Fruit fly (Drosophila melanogaster) whole organism, adult: Measurements from ENCODE around the gene InR.

ENCODE experiments used
- CG11617 ChIP-seq: fragments of 200-800 bp; sonication (Bioruptor generic); optimal IDR thresholded peaks from 2 replicates; lab custom pipeline; 2017; ENCODE audit warnings: mild to moderate bottlenecking, missing biosample characterization, missing genetic modification reagents, missing genetic modification characterization
- CG12768 ChIP-seq: fragments of 200-800 bp; sonication (Bioruptor generic); optimal IDR thresholded peaks from 2 replicates; lab custom pipeline; 2017; ENCODE audit warnings: missing biosample characterization, missing genetic modification characterization, mild to moderate bottlenecking, moderate library complexity, missing genetic modification reagents
- CG14711 ChIP-seq: fragments of 200-800 bp; sonication (Bioruptor generic); optimal IDR thresholded peaks from 2 replicates; lab custom pipeline; 2018; ENCODE audit warnings: missing biosample characterization, mild to moderate bottlenecking, missing genetic modification characterization, moderate library complexity
- CG1620 ChIP-seq: fragments of 200-800 bp; sonication (Bioruptor generic); optimal IDR thresholded peaks from 2 replicates; lab custom pipeline; 2016; ENCODE audit warnings: missing biosample characterization, missing genetic modification characterization
- CG33017 ChIP-seq: fragments of 200-800 bp; sonication (Bioruptor generic); optimal IDR thresholded peaks from 2 replicates; lab custom pipeline; 2018; ENCODE audit warnings: missing biosample characterization, mild to moderate bottlenecking, missing genetic modification characterization, moderate library complexity
- CG5204 ChIP-seq: fragments of 200-800 bp; sonication (Bioruptor generic); optimal IDR thresholded peaks from 2 replicates; lab custom pipeline; 2016; ENCODE audit warnings: missing biosample characterization, missing genetic modification characterization
- CG7045 ChIP-seq: fragments of 200-800 bp; sonication (Bioruptor generic); optimal IDR thresholded peaks from 2 replicates; lab custom pipeline; 2017; ENCODE audit warnings: missing biosample characterization, mild to moderate bottlenecking, missing genetic modification characterization
- CG7101 ChIP-seq: fragments of 200-800 bp; sonication (Bioruptor generic); optimal IDR thresholded peaks from 2 replicates; lab custom pipeline; 2018; ENCODE audit warnings: missing biosample characterization, mild to moderate bottlenecking, missing genetic modification characterization, moderate library complexity
- Clk ChIP-seq: fragments of 200-800 bp; sonication (Bioruptor generic); optimal IDR thresholded peaks from 2 replicates; lab custom pipeline; 2017; ENCODE audit warnings: missing biosample characterization, missing genetic modification characterization
- Crg-1 ChIP-seq: fragments of 200-800 bp; sonication (Bioruptor generic); optimal IDR thresholded peaks from 2 replicates; lab custom pipeline; 2016; ENCODE audit warnings: missing biosample characterization, missing genetic modification characterization
- Hr96 ChIP-seq: fragments of 200-800 bp; sonication (Bioruptor generic); optimal IDR thresholded peaks from 2 replicates; lab custom pipeline; 2016; ENCODE audit warnings: missing biosample characterization, missing genetic modification characterization
- Mnt ChIP-seq: fragments of 200-800 bp; sonication (Bioruptor generic); optimal IDR thresholded peaks from 2 replicates; lab custom pipeline; 2016; ENCODE audit warnings: missing biosample characterization, mild to moderate bottlenecking, missing genetic modification characterization
- bab1 ChIP-seq: fragments of 200-800 bp; sonication (Bioruptor generic); optimal IDR thresholded peaks from 3 replicates; lab custom pipeline; 2019; ENCODE audit warnings: missing biosample characterization, mild to moderate bottlenecking, missing genetic modification characterization, moderate library complexity
- cic ChIP-seq: fragments of 200-800 bp; sonication (Bioruptor generic); optimal IDR thresholded peaks from 2 replicates; lab custom pipeline; 2017; ENCODE audit warnings: missing biosample characterization, mild to moderate bottlenecking, missing genetic modification characterization, moderate library complexity
- cnc ChIP-seq, 2 experiments: fragments of >200 bp; optimal IDR thresholded peaks; 2 replicates each; lab custom pipeline; 2017
- kay ChIP-seq: fragments of 200-800 bp; sonication (Bioruptor generic); peaks from one replicate; lab custom pipeline; 2016; ENCODE audit warnings: missing biosample characterization, missing genetic modification characterization, borderline replicate concordance
- ovo ChIP-seq: fragments of 200-800 bp; sonication (Bioruptor generic); optimal IDR thresholded peaks from 2 replicates; lab custom pipeline; 2016; ENCODE audit warnings: missing biosample characterization, missing genetic modification characterization
- pad ChIP-seq: fragments of 200-800 bp; sonication (Bioruptor generic); optimal IDR thresholded peaks from 3 replicates; lab custom pipeline; 2017; ENCODE audit warnings: missing biosample characterization, missing genetic modification characterization, mild to moderate bottlenecking, moderate library complexity, missing genetic modification reagents
- tj ChIP-seq: fragments of 200-800 bp; sonication (Bioruptor generic); optimal IDR thresholded peaks from 3 replicates; lab custom pipeline; 2017; ENCODE audit warnings: missing biosample characterization, mild to moderate bottlenecking, missing genetic modification characterization, moderate library complexity
- toe ChIP-seq: fragments of 200-800 bp; sonication (Bioruptor generic); optimal IDR thresholded peaks from 2 replicates; lab custom pipeline; 2016; ENCODE audit warnings: missing biosample characterization, missing genetic modification characterization

The InR gene

DNA sequence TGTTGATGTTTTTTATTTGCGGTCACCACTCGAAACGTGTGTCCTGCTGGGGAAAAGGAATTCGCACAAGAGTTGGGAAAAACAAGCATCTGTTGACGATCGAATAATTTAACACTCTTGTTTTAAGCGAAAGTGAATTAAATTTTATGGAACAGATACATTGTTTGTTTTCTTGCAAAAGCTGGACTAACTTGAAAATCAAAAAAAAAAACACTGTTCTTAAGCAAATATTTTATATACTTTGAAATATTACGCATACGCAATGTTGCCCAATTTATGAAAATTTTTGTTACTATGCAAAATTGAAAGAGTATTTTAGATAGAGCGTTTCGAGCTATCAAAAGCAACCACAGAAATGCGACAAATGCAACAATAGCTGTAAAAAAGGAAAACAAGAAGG is 29.3 kb upstream of the InR start:
- TF ChIP-seq CG14711 (tag; lab: Kevin White, UChicago) (no peak), CG33017 (tag; lab: Kevin White, UChicago) (no peak), CG7101 (tag; lab: Kevin White, UChicago) (no peak), toe (no peak)

DNA sequence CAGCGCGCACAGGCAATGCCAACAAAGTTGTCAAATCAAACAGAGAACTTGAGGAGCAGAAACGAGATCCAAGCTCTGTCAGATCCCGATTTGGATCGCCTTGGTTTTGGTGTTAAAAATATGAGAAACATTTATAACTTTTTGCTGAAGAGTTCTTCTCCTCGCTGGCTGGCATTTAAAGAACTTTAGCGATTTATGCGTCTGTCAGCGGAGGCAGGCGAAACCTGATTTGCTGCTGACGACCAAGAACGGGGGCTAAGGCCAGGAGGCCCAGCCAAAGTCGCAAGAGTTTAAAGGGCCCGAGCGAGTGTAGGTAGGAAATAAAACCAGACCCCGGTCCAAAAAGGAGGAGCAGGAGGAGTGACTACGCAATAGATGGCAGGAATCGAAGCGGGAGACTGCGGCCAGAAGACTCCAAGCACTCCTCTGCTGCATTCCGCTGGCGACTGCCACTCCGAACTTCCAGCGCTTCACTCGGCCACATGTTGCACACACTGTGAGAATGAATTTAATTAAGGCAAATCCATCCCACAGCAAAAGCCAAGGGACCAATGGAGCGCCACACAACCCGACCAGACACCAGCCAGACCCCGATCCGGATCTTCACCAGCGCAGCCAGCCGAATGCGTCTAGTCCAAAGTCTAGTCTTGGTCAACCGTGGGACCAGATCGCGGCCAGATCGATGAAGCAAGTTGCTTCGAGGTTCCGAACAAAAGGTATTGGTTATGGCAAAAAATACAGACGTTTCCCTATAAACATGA is 27.0 kb upstream of the InR start:
- TF ChIP-seq Crg-1 (GFP tag; lab: Kevin White, UChicago): no peak
- TF ChIP-seq Clk (GFP tag; lab: Kevin White, UChicago): no peak
- TF ChIP-seq pad: no peak
- no peak for TF ChIP-seq cnc (optimal IDR thresholded peaks at IDR 0.05; lab: Kevin White, UChicago)
- TF ChIP-seq bab1 (GFP tag; lab: Kevin White, UChicago): no peak
- TF ChIP-seq CG7045 (GFP tag; lab: Kevin White, UChicago): no peak
- no peak for TF ChIP-seq tj
- TF ChIP-seq CG33017 (tag; lab: Kevin White, UChicago): no peak
- TF ChIP-seq toe: no peak
- no peak for TF ChIP-seq ovo
- no peak for TF ChIP-seq cic (GFP tag; lab: Kevin White, UChicago)
- no peak for TF ChIP-seq CG11617
- no peak for TF ChIP-seq CG7101 (tag; lab: Kevin White, UChicago)
- no peak for TF ChIP-seq CG5204 (GFP tag; lab: Kevin White, UChicago)
- TF ChIP-seq kay: no peak
- TF ChIP-seq CG12768 (GFP tag; lab: Kevin White, UChicago): no peak
- TF ChIP-seq Hr96 (GFP tag; lab: Kevin White, UChicago): no peak
- no peak for TF ChIP-seq Mnt (GFP tag; lab: Kevin White, UChicago)
- TF ChIP-seq CG1620 (GFP tag; lab: Kevin White, UChicago): no peak

DNA sequence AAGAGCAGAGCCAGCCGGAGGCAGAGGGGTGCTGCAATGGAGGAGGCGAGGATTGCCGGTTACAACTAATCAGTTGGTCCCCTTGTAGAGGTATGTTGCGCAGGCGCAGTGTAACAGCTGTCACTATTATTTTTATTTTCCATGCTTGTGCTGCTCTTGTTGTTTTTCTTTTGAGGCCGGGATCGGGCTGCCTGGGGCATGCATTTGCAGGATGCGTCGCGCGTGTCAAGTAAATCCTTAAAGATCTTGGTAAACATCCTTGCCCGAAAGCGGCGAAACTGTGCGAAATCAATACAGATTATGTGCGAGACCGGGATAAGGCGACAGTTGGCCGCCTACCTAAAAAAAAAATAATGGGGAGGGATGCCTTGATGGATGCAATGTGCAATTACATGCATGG is 25.1 kb upstream of the InR start:
- no peak for TF ChIP-seq CG7045 (GFP tag; lab: Kevin White, UChicago)
- TF ChIP-seq bab1 (GFP tag; lab: Kevin White, UChicago): no peak
- TF ChIP-seq cnc (optimal IDR thresholded peaks at IDR 0.05; lab: Kevin White, UChicago): no peak
- TF ChIP-seq ovo: no peak
- TF ChIP-seq CG1620 (GFP tag; lab: Kevin White, UChicago): no peak

DNA sequence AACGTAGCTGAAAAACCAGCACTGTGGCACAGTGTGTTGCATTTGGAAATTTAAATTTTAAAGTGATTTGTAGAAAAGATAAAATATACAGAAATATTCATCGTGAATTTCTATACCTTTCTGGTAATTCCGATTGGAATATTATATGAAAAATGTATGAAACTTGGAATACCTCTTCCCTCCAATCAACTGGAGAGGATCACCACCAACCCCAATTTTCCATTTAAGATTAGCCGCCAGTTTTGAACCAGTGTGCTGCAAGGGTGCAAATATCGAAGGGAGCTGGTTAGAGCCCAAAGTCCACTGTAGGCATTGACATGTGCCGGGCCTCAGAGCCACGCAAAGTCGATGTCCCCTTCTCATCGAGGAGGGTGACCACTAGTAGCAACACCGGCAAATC is 24.1 kb upstream of the InR start:
- no peak for TF ChIP-seq Crg-1 (GFP tag; lab: Kevin White, UChicago)
- no peak for TF ChIP-seq CG7045 (GFP tag; lab: Kevin White, UChicago)
- TF ChIP-seq Clk (GFP tag; lab: Kevin White, UChicago): no peak
- no peak for TF ChIP-seq tj

DNA sequence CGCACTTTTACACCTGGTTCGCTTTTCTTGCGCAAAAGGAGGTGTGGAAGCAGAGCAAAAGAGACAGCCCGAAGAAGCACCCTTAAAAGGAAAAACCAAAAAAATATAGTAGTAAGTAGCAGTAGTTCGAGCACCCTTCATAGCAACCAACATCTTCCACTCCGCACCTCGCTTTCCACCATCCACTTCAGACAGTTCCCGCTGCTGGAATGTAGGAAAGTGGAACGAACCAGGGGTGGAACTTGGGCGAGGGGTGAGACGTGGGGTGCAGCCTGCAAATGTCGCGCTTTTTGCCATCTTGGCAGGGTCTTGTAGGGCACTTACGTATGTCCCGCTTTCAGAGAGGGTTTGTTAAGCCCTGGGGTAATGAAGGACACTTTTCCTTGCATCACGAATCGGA is 23.2 kb upstream of the InR start:
- TF ChIP-seq CG12768 (GFP tag; lab: Kevin White, UChicago): no peak
- TF ChIP-seq CG7045 (GFP tag; lab: Kevin White, UChicago): no peak
- no peak for TF ChIP-seq CG1620 (GFP tag; lab: Kevin White, UChicago)
- no peak for TF ChIP-seq toe
- no peak for TF ChIP-seq bab1 (GFP tag; lab: Kevin White, UChicago)
- TF ChIP-seq Hr96 (GFP tag; lab: Kevin White, UChicago): no peak
- no peak for TF ChIP-seq Clk (GFP tag; lab: Kevin White, UChicago)
- no peak for TF ChIP-seq cic (GFP tag; lab: Kevin White, UChicago)
- TF ChIP-seq CG7101 (tag; lab: Kevin White, UChicago): no peak
- TF ChIP-seq Mnt (GFP tag; lab: Kevin White, UChicago): no peak
- TF ChIP-seq pad: no peak
- no peak for TF ChIP-seq CG5204 (GFP tag; lab: Kevin White, UChicago)
- no peak for TF ChIP-seq ovo
- no peak for TF ChIP-seq Crg-1 (GFP tag; lab: Kevin White, UChicago)
- no peak for TF ChIP-seq CG14711 (tag; lab: Kevin White, UChicago)
- TF ChIP-seq kay: no peak

DNA sequence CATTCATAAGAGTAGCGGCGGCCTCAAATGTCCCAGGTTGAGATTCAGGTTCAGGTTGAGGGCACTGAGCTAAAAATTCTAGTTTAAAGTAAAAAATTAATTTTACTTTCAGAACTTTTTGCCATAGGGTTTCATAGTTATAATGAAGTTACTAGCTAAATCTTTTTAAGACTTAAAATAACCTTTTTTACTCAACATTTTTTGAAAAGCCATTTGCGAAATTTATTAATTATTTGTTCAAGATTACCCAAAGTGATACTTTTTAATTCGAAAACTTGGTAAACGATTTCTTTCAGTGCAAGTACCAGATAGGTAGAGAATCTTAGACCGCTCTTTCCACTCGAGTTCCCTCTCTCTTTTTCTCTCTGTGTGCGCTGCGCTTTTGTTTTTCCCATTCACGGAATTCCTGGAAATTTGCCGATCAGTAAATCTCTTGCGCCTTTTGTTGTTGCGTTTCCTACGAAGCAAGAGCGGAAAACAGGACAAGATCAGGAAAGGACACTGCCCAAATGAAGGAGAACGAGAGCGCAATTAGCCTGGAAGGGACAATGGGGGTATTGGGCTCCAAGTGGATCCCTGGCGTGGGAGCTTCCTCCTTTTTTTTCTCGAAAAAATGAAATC is 22.5 kb upstream of the InR start:
- TF ChIP-seq Crg-1 (GFP tag; lab: Kevin White, UChicago) (no peak), toe (no peak), bab1 (GFP tag; lab: Kevin White, UChicago) (no peak), tj (no peak)

DNA sequence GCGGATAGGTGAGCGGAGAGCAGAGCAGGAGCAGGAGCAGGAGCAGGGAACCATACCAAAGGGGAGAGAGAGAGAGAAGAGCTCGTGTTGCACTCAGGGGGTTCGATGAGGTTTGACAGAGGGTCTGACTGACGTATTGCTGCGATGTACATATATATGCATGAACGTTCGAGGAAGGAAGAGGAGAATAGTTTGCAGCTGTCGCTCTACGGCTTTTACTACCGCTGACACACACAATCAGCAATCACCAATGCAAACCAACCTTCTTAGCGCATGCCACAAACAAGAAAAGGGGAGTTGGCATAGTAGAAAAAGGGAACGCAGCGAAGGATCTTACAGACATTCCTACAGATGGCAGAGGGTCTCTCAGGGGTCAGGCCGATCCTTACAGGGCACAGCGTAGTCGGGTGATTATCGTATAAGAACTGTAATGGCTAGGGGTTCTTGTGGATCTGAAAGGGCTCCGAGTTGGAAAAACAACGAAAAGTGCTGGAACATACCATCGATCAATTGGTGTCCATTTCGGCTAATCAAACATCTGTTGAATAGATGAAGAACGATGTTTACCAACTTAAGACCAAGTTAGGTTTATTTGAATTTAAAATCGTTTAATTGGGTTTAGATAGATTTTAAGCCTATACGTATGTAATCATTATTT is 21.3 kb upstream of the InR start:
- TF ChIP-seq CG14711 (tag; lab: Kevin White, UChicago) (no peak), CG12768 (GFP tag; lab: Kevin White, UChicago) (no peak), bab1 (GFP tag; lab: Kevin White, UChicago) (no peak), kay (no peak), pad (no peak), CG5204 (GFP tag; lab: Kevin White, UChicago) (no peak), ovo (no peak), toe (no peak), Crg-1 (GFP tag; lab: Kevin White, UChicago) (no peak), Hr96 (GFP tag; lab: Kevin White, UChicago) (no peak), Clk (GFP tag; lab: Kevin White, UChicago) (no peak), CG1620 (GFP tag; lab: Kevin White, UChicago) (no peak), CG33017 (tag; lab: Kevin White, UChicago) (no peak), CG7101 (tag; lab: Kevin White, UChicago) (no peak), cic (GFP tag; lab: Kevin White, UChicago) (no peak), CG11617 (no peak), Mnt (GFP tag; lab: Kevin White, UChicago) (no peak), CG7045 (GFP tag; lab: Kevin White, UChicago) (no peak), cnc (optimal IDR thresholded peaks at IDR 0.05; lab: Kevin White, UChicago) (no peak)
